Worm (Caenorhabditis elegans): ENCODE measurements around the gene W09H1.4.

- TF ChIP-seq skn-1 (tag; optimal IDR thresholded peaks at IDR 0.05) (no peak), nhr-21 (tag; optimal IDR thresholded peaks at IDR 0.05) (no peak), C34F6.9 (tag; optimal IDR thresholded peaks at IDR 0.05) (no peak), mbf-1 (tag; optimal IDR thresholded peaks at IDR 0.05) (no peak), aly-2 (tag; optimal IDR thresholded peaks at IDR 0.05) (no peak), nhr-77 (tag; optimal IDR thresholded peaks at IDR 0.05) (no peak), ceh-82 (tag; optimal IDR thresholded peaks at IDR 0.05) (no peak), ztf-4 (tag; optimal IDR thresholded peaks at IDR 0.05) (no peak), mdl-1 (tag; optimal IDR thresholded peaks at IDR 0.05) (no peak), zag-1 (tag; optimal IDR thresholded peaks at IDR 0.05) (no peak), lin-13 (GFP tag; optimal IDR thresholded peaks at IDR 0.05) (no peak), ZK546.5 (tag; optimal IDR thresholded peaks at IDR 0.05) (no peak), lin-39 (tag; optimal IDR thresholded peaks at IDR 0.05) (no peak), blmp-1 (tag; optimal IDR thresholded peaks at IDR 0.05; ENCODE audit: insufficient read depth) (peak; percentile 5)
These were observed 10.3 kb downstream of the W09H1.4 start for ce11 chrII:13193563-13194103.
